Worm (Caenorhabditis elegans): ENCODE results near the gene col-33.

The col-33 gene

ce11 chrIV:4262993-4263392 is at the start of gene col-33:
Gene col-33 (plus strand): TSS chrIV:4263293.
- TF ChIP-seq med-1 (GFP tag; optimal IDR thresholded peaks at IDR 0.05; ENCODE audit: insufficient read depth), result no peak
- no peak for TF ChIP-seq T22C8.4 (GFP tag; IDR thresholded peaks at IDR 0.05)
- no peak for TF ChIP-seq klf-2 (GFP tag; conservative IDR thresholded peaks at IDR 0.05)
- no peak for TF ChIP-seq flt-1 (GFP tag; IDR thresholded peaks at IDR 0.05)
- TF ChIP-seq ztf-23 (GFP tag; IDR thresholded peaks at IDR 0.05), result no peak
- no peak for TF ChIP-seq ztf-29 (GFP tag; IDR thresholded peaks at IDR 0.05)
- TF ChIP-seq tab-1 (GFP tag; IDR thresholded peaks at IDR 0.05), result no peak
- no peak for TF ChIP-seq ref-1 (GFP tag; conservative IDR thresholded peaks at IDR 0.05)

ce11 chrIV:4215349-4215748 is 47.7 kb upstream of the col-33 start:
- TF ChIP-seq flt-1 (GFP tag; IDR thresholded peaks at IDR 0.05) (no peak), klf-2 (GFP tag; conservative IDR thresholded peaks at IDR 0.05) (no peak), T22C8.4 (GFP tag; IDR thresholded peaks at IDR 0.05) (no peak)

ce11 chrIV:4216099-4216894 is 46.8 kb upstream of the col-33 start:
- no peak for TF ChIP-seq flt-1 (GFP tag; IDR thresholded peaks at IDR 0.05)
- TF ChIP-seq cog-1 (tag; optimal IDR thresholded peaks at IDR 0.05), result no peak
- no peak for TF ChIP-seq tab-1 (GFP tag; IDR thresholded peaks at IDR 0.05)
- no peak for TF ChIP-seq T22C8.4 (GFP tag; IDR thresholded peaks at IDR 0.05)
- no peak for TF ChIP-seq ztf-29 (GFP tag; IDR thresholded peaks at IDR 0.05)
- no peak for TF ChIP-seq klf-2 (GFP tag; conservative IDR thresholded peaks at IDR 0.05)
- no peak for TF ChIP-seq ref-1 (GFP tag; conservative IDR thresholded peaks at IDR 0.05)
- TF ChIP-seq ztf-23 (GFP tag; IDR thresholded peaks at IDR 0.05), result no peak

ce11 chrIV:4218276-4218675 is 44.8 kb upstream of the col-33 start:
- TF ChIP-seq tab-1 (GFP tag; IDR thresholded peaks at IDR 0.05) (no peak), ztf-23 (GFP tag; IDR thresholded peaks at IDR 0.05) (no peak), klf-2 (GFP tag; conservative IDR thresholded peaks at IDR 0.05) (no peak), flt-1 (GFP tag; IDR thresholded peaks at IDR 0.05) (no peak), T22C8.4 (GFP tag; IDR thresholded peaks at IDR 0.05) (no peak), med-1 (GFP tag; optimal IDR thresholded peaks at IDR 0.05; ENCODE audit: insufficient read depth) (no peak), cog-1 (tag; optimal IDR thresholded peaks at IDR 0.05) (no peak), ztf-29 (GFP tag; IDR thresholded peaks at IDR 0.05) (no peak), ref-1 (GFP tag; conservative IDR thresholded peaks at IDR 0.05) (no peak)

ce11 chrIV:4219983-4220382 is 43.1 kb upstream of the col-33 start, which contains the start of gene F30B5.11:
Gene F30B5.11 (minus strand): TSS chrIV:4220083.
- TF ChIP-seq cog-1 (tag; optimal IDR thresholded peaks at IDR 0.05) (no peak), ztf-29 (GFP tag; IDR thresholded peaks at IDR 0.05) (no peak), med-1 (GFP tag; optimal IDR thresholded peaks at IDR 0.05; ENCODE audit: insufficient read depth) (no peak), flt-1 (GFP tag; IDR thresholded peaks at IDR 0.05) (no peak)

ce11 chrIV:4225851-4226250 is 37.2 kb upstream of the col-33 start, which contains the start of gene srbc-71:
Gene srbc-71 (minus strand): TSS chrIV:4225951.
- no peak for TF ChIP-seq tab-1 (GFP tag; IDR thresholded peaks at IDR 0.05)
- no peak for TF ChIP-seq flt-1 (GFP tag; IDR thresholded peaks at IDR 0.05)
- TF ChIP-seq ztf-29 (GFP tag; IDR thresholded peaks at IDR 0.05), result no peak
- no peak for TF ChIP-seq cog-1 (tag; optimal IDR thresholded peaks at IDR 0.05)
- no peak for TF ChIP-seq klf-2 (GFP tag; conservative IDR thresholded peaks at IDR 0.05)
- no peak for TF ChIP-seq ref-1 (GFP tag; conservative IDR thresholded peaks at IDR 0.05)
- TF ChIP-seq med-1 (GFP tag; optimal IDR thresholded peaks at IDR 0.05; ENCODE audit: insufficient read depth), result no peak
- TF ChIP-seq ztf-23 (GFP tag; IDR thresholded peaks at IDR 0.05), result no peak

ce11 chrIV:4227917-4228316 is 35.2 kb upstream of the col-33 start, which contains the start of gene srbc-70:
Gene srbc-70 (minus strand): TSS chrIV:4228017.
- TF ChIP-seq ztf-23 (GFP tag; IDR thresholded peaks at IDR 0.05) (no peak), klf-2 (GFP tag; conservative IDR thresholded peaks at IDR 0.05) (no peak), ztf-29 (GFP tag; IDR thresholded peaks at IDR 0.05) (no peak), tab-1 (GFP tag; IDR thresholded peaks at IDR 0.05) (no peak), cog-1 (tag; optimal IDR thresholded peaks at IDR 0.05) (no peak), med-1 (GFP tag; optimal IDR thresholded peaks at IDR 0.05; ENCODE audit: insufficient read depth) (no peak), flt-1 (GFP tag; IDR thresholded peaks at IDR 0.05) (no peak), ref-1 (GFP tag; conservative IDR thresholded peaks at IDR 0.05) (no peak), T22C8.4 (GFP tag; IDR thresholded peaks at IDR 0.05) (no peak)

ce11 chrIV:4235315-4236024 is 27.6 kb upstream of the col-33 start, which contains the start of the genes zipt-2.2 and dpy-13:
Gene zipt-2.2 (minus strand): TSS chrIV:4235365.
Gene dpy-13 (plus strand): TSS chrIV:4235614.
- no peak for TF ChIP-seq T22C8.4 (GFP tag; IDR thresholded peaks at IDR 0.05)
- no peak for TF ChIP-seq med-1 (GFP tag; optimal IDR thresholded peaks at IDR 0.05; ENCODE audit: insufficient read depth)
- no peak for TF ChIP-seq tab-1 (GFP tag; IDR thresholded peaks at IDR 0.05)
- no peak for TF ChIP-seq ref-1 (GFP tag; conservative IDR thresholded peaks at IDR 0.05)
- TF ChIP-seq klf-2 (GFP tag; conservative IDR thresholded peaks at IDR 0.05), result no peak
- TF ChIP-seq ztf-23 (GFP tag; IDR thresholded peaks at IDR 0.05), result no peak
- no peak for TF ChIP-seq cog-1 (tag; optimal IDR thresholded peaks at IDR 0.05)
- no peak for TF ChIP-seq flt-1 (GFP tag; IDR thresholded peaks at IDR 0.05)
- no peak for TF ChIP-seq ztf-29 (GFP tag; IDR thresholded peaks at IDR 0.05)

ce11 chrIV:4236025-4236407 is 27.1 kb upstream of the col-33 start:
- TF ChIP-seq cog-1 (tag; optimal IDR thresholded peaks at IDR 0.05), result no peak
- TF ChIP-seq T22C8.4 (GFP tag; IDR thresholded peaks at IDR 0.05), result no peak
- no peak for TF ChIP-seq tab-1 (GFP tag; IDR thresholded peaks at IDR 0.05)
- no peak for TF ChIP-seq ztf-23 (GFP tag; IDR thresholded peaks at IDR 0.05)
- TF ChIP-seq klf-2 (GFP tag; conservative IDR thresholded peaks at IDR 0.05), result no peak
- no peak for TF ChIP-seq med-1 (GFP tag; optimal IDR thresholded peaks at IDR 0.05; ENCODE audit: insufficient read depth)
- TF ChIP-seq ztf-29 (GFP tag; IDR thresholded peaks at IDR 0.05), result no peak
- no peak for TF ChIP-seq flt-1 (GFP tag; IDR thresholded peaks at IDR 0.05)

All from whole organism, midembryonic.